Worm (Caenorhabditis elegans): ENCODE data around the gene C05D9.4.

ce11 chrX:1096808-1097207 lies 11.1 kb upstream of the C05D9.4 start, which contains the start of the genes pigx-1 and rme-6:
- no peak for TF ChIP-seq ceh-9 (tag; optimal IDR thresholded peaks at IDR 0.05)
- no peak for TF ChIP-seq unc-86 (tag; optimal IDR thresholded peaks at IDR 0.05)
- no peak for TF ChIP-seq fkh-10 (GFP tag; optimal IDR thresholded peaks at IDR 0.05)
- peak; percentile 24 for TF ChIP-seq nfya-1 (tag; optimal IDR thresholded peaks at IDR 0.05)
- TF ChIP-seq F13H6.1 (tag; optimal IDR thresholded peaks at IDR 0.05): no peak
- TF ChIP-seq fkh-6 (tag; optimal IDR thresholded peaks at IDR 0.05): no peak
- no peak for TF ChIP-seq odd-2 (tag; optimal IDR thresholded peaks at IDR 0.05)
- TF ChIP-seq ceh-14 (tag; optimal IDR thresholded peaks at IDR 0.05): no peak
- no peak for TF ChIP-seq tbx-2 (tag; optimal IDR thresholded peaks at IDR 0.05)
- TF ChIP-seq ztf-16 (tag; optimal IDR thresholded peaks at IDR 0.05): no peak

Data from whole organism, late embryonic.